Fruit fly (Drosophila melanogaster) whole organism, pupa: ENCODE results near the gene Cyp4ac3.

Source experiments
- CG10348 ChIP-seq: fragments of 200-800 bp; sonication (Bioruptor generic); IDR thresholded peaks from 2 replicates; pipeline ENCODE4 v1.3.6; 2022; ENCODE audit warnings: missing biosample characterization, missing genetic modification characterization
- CG12605 ChIP-seq: fragments of 200-800 bp; sonication (Bioruptor generic); IDR thresholded peaks from 2 replicates; pipeline ENCODE4 v1.3.6; 2022; ENCODE audit warnings: missing biosample characterization, missing genetic modification characterization
- CG13204 ChIP-seq: fragments of 200-800 bp; sonication (Bioruptor generic); optimal IDR thresholded peaks from 2 replicates; lab custom pipeline; 2018; ENCODE audit warnings: missing biosample characterization, mild to moderate bottlenecking, missing genetic modification characterization, moderate library complexity
- CG14655 ChIP-seq: fragments of 200-800 bp; sonication (Bioruptor generic); optimal IDR thresholded peaks from 3 replicates; lab custom pipeline; 2017; ENCODE audit warnings: mild to moderate bottlenecking, missing biosample characterization, missing genetic modification reagents, missing genetic modification characterization
- CG15710 ChIP-seq: fragments of 200-800 bp; sonication (Bioruptor generic); optimal IDR thresholded peaks from 2 replicates; lab custom pipeline; 2018; ENCODE audit warnings: missing biosample characterization, mild to moderate bottlenecking, missing genetic modification characterization, moderate library complexity
- CG17806 ChIP-seq: fragments of 200-800 bp; sonication (Bioruptor generic); optimal IDR thresholded peaks from 2 replicates; lab custom pipeline; 2018; ENCODE audit warnings: missing biosample characterization, mild to moderate bottlenecking, missing genetic modification characterization, moderate library complexity
- CG32121 ChIP-seq: fragments of 200-800 bp; sonication (Bioruptor generic); IDR thresholded peaks from 2 replicates; pipeline ENCODE4 v1.3.6; 2022; ENCODE audit warnings: missing biosample characterization, missing genetic modification characterization
- CG34367 ChIP-seq: fragments of 200-800 bp; sonication (Bioruptor generic); optimal IDR thresholded peaks from 2 replicates; lab custom pipeline; 2018; ENCODE audit warnings: missing biosample characterization, mild to moderate bottlenecking, missing genetic modification characterization
- CG4496 ChIP-seq: fragments of 200-800 bp; sonication (Bioruptor generic); IDR thresholded peaks from 3 replicates; pipeline ENCODE4 v1.3.6; 2022; ENCODE audit warnings: missing biosample characterization, missing genetic modification characterization
- CG8159 ChIP-seq: fragments of 200-800 bp; sonication (Bioruptor generic); optimal IDR thresholded peaks from 3 replicates; lab custom pipeline; 2018; ENCODE audit warnings: missing biosample characterization, mild to moderate bottlenecking, missing genetic modification characterization, moderate library complexity
- CG8301 ChIP-seq: fragments of 200-800 bp; sonication (Bioruptor generic); optimal IDR thresholded peaks from 2 replicates; lab custom pipeline; 2018; ENCODE audit warnings: missing biosample characterization, mild to moderate bottlenecking, missing genetic modification characterization
- CG9948 ChIP-seq: fragments of 200-800 bp; sonication (Bioruptor generic); optimal IDR thresholded peaks from 2 replicates; lab custom pipeline; 2018; ENCODE audit warnings: missing biosample characterization, mild to moderate bottlenecking, missing genetic modification characterization, moderate library complexity
- D1 ChIP-seq: fragments of 200-800 bp; sonication (Bioruptor generic); optimal IDR thresholded peaks from 2 replicates; lab custom pipeline; 2018; ENCODE audit warnings: missing biosample characterization, mild to moderate bottlenecking, missing genetic modification characterization, moderate library complexity
- EcR ChIP-seq: fragments of 200-800 bp; sonication (Bioruptor generic); optimal IDR thresholded peaks from 3 replicates; lab custom pipeline; 2019; ENCODE audit warnings: missing biosample characterization, missing genetic modification characterization, mild to moderate bottlenecking, moderate library complexity, missing genetic modification reagents
- Ets98B ChIP-seq: fragments of 200-800 bp; sonication (Bioruptor generic); IDR thresholded peaks from 2 replicates; pipeline ENCODE4 v1.3.6; 2022; ENCODE audit warnings: missing biosample characterization, missing genetic modification characterization
- Pif1A ChIP-seq: fragments of 200-800 bp; sonication (Bioruptor generic); optimal IDR thresholded peaks from 3 replicates; lab custom pipeline; 2016; ENCODE audit warnings: missing biosample characterization, missing genetic modification characterization
- Pif1B ChIP-seq: fragments of 200-800 bp; sonication (Bioruptor generic); optimal IDR thresholded peaks from 3 replicates; lab custom pipeline; 2016; ENCODE audit warnings: missing biosample characterization, missing genetic modification characterization
- Snoo ChIP-seq: fragments of 200-800 bp; sonication (Bioruptor generic); optimal IDR thresholded peaks from 3 replicates; lab custom pipeline; 2017; ENCODE audit warnings: missing biosample characterization, mild to moderate bottlenecking, missing genetic modification characterization, inconsistent platforms
- fd96Ca ChIP-seq: fragments of 200-800 bp; sonication (Bioruptor generic); IDR thresholded peaks from 3 replicates; pipeline ENCODE4 v1.3.6; 2022; ENCODE audit warnings: missing biosample characterization, missing genetic modification characterization
- gl ChIP-seq: fragments of 200-800 bp; sonication (Bioruptor generic); optimal IDR thresholded peaks from 2 replicates; lab custom pipeline; 2018; ENCODE audit warnings: missing biosample characterization, mild to moderate bottlenecking, missing genetic modification characterization
- rn ChIP-seq: fragments of 200-800 bp; sonication (Bioruptor generic); IDR thresholded peaks from 2 replicates; pipeline ENCODE4 v1.3.6; 2022; ENCODE audit warnings: missing biosample characterization, missing genetic modification characterization

Gene Cyp4ac3

dm6 chr2L:5247812-5248211 is 20.5 kb upstream of the Cyp4ac3 start:
- no peak for TF ChIP-seq CG8159
- TF ChIP-seq Snoo (tag; lab: Kevin White, UChicago) = no peak
- TF ChIP-seq CG10348 (GFP tag; lab: Robert Waterston, UW) = no peak
- TF ChIP-seq CG8301 (tag; lab: Kevin White, UChicago) = no peak
- TF ChIP-seq Pif1B (GFP tag; lab: Kevin White, UChicago) = no peak
- TF ChIP-seq D1 = no peak
- TF ChIP-seq fd96Ca (GFP tag; lab: Robert Waterston, UW) = no peak
- TF ChIP-seq CG9948 (tag; lab: Kevin White, UChicago) = no peak
- no peak for TF ChIP-seq CG14655 (GFP tag; lab: Kevin White, UChicago)
- TF ChIP-seq CG15710 (tag; lab: Kevin White, UChicago) = no peak
- TF ChIP-seq Pif1A (GFP tag; lab: Kevin White, UChicago) = no peak
- TF ChIP-seq CG12605 = no peak
- TF ChIP-seq CG34367 = no peak
- TF ChIP-seq gl (tag; lab: Kevin White, UChicago) = no peak

dm6 chr2L:5248582-5248981 is 19.7 kb upstream of the Cyp4ac3 start:
- TF ChIP-seq CG8159 (no peak), EcR (GFP tag; lab: Kevin White, UChicago) (no peak), CG15710 (tag; lab: Kevin White, UChicago) (no peak), gl (tag; lab: Kevin White, UChicago) (no peak), D1 (no peak), CG10348 (GFP tag; lab: Robert Waterston, UW) (no peak), CG32121 (GFP tag; lab: Robert Waterston, UW) (no peak), CG4496 (no peak), Pif1A (GFP tag; lab: Kevin White, UChicago) (no peak), Snoo (tag; lab: Kevin White, UChicago) (no peak), CG9948 (tag; lab: Kevin White, UChicago) (no peak), CG13204 (GFP tag; lab: Kevin White, UChicago) (no peak), CG17806 (tag; lab: Kevin White, UChicago) (no peak), CG14655 (GFP tag; lab: Kevin White, UChicago) (no peak), rn (GFP tag; lab: Robert Waterston, UW) (no peak), Ets98B (GFP tag; lab: Robert Waterston, UW) (no peak), CG34367 (no peak)

- TF ChIP-seq D1 (no peak), Ets98B (GFP tag; lab: Robert Waterston, UW) (peak; percentile 47; the same call in 1 of the 2 replicates), CG10348 (GFP tag; lab: Robert Waterston, UW) (no peak), CG4496 (peak; percentile 79), CG13204 (GFP tag; lab: Kevin White, UChicago) (peak; percentile 37), CG15710 (tag; lab: Kevin White, UChicago) (peak; percentile 56), Snoo (tag; lab: Kevin White, UChicago) (peak; percentile 59), CG8159 (peak; percentile 51), gl (tag; lab: Kevin White, UChicago) (peak; percentile 20), Pif1B (GFP tag; lab: Kevin White, UChicago) (peak; percentile 40), CG34367 (peak; percentile 10), fd96Ca (GFP tag; lab: Robert Waterston, UW) (peak; percentile 67; the same call in 1 of the 3 replicates), CG14655 (GFP tag; lab: Kevin White, UChicago) (peak; percentile 61), CG17806 (tag; lab: Kevin White, UChicago) (peak; percentile 46), CG8301 (tag; lab: Kevin White, UChicago) (peak; percentile 48), CG9948 (tag; lab: Kevin White, UChicago) (peak; percentile 16), CG32121 (GFP tag; lab: Robert Waterston, UW) (no peak), rn (GFP tag; lab: Robert Waterston, UW) (0 out of 2 replicates have a peak, but pooled peaks have one; percentile 16), Pif1A (GFP tag; lab: Kevin White, UChicago) (peak; percentile 68), EcR (GFP tag; lab: Kevin White, UChicago) (peak; percentile 52), CG12605 (no peak)
Observed at dm6 chr2L:5249766-5250165, 18.5 kb upstream of the Cyp4ac3 start.

dm6 chr2L:5251150-5251549 is 17.1 kb upstream of the Cyp4ac3 start:
- peak; percentile 7 for TF ChIP-seq Pif1B (GFP tag; lab: Kevin White, UChicago)
- TF ChIP-seq CG32121 (GFP tag; lab: Robert Waterston, UW) = no peak
- no peak for TF ChIP-seq CG34367
- no peak for TF ChIP-seq CG15710 (tag; lab: Kevin White, UChicago)
- no peak for TF ChIP-seq CG10348 (GFP tag; lab: Robert Waterston, UW)
- no peak for TF ChIP-seq CG17806 (tag; lab: Kevin White, UChicago)
- no peak for TF ChIP-seq Pif1A (GFP tag; lab: Kevin White, UChicago)

- TF ChIP-seq CG17806 (tag; lab: Kevin White, UChicago) (peak; percentile 21), Ets98B (GFP tag; lab: Robert Waterston, UW) (no peak), CG9948 (tag; lab: Kevin White, UChicago) (peak; percentile 16), CG12605 (no peak), CG8159 (peak; percentile 23), CG13204 (GFP tag; lab: Kevin White, UChicago) (no peak)
Observed at dm6 chr2L:5251725-5252124, 16.6 kb upstream of the Cyp4ac3 start.

dm6 chr2L:5252399-5253030 is 15.8 kb upstream of the Cyp4ac3 start:
- TF ChIP-seq Pif1A (GFP tag; lab: Kevin White, UChicago) (peak; percentile 58), Pif1B (GFP tag; lab: Kevin White, UChicago) (peak; percentile 57), CG8301 (tag; lab: Kevin White, UChicago) (peak; percentile 33), CG12605 (no peak), CG8159 (peak; percentile 71), CG10348 (GFP tag; lab: Robert Waterston, UW) (no peak), CG13204 (GFP tag; lab: Kevin White, UChicago) (peak; percentile 51), EcR (GFP tag; lab: Kevin White, UChicago) (peak; percentile 7), CG32121 (GFP tag; lab: Robert Waterston, UW) (no peak), CG14655 (GFP tag; lab: Kevin White, UChicago) (peak; percentile 62), CG17806 (tag; lab: Kevin White, UChicago) (peak; percentile 70), CG9948 (tag; lab: Kevin White, UChicago) (peak; percentile 69), fd96Ca (GFP tag; lab: Robert Waterston, UW) (0 out of 3 replicates have a peak, but pooled peaks have one; percentile 5), D1 (no peak), rn (GFP tag; lab: Robert Waterston, UW) (no peak), Snoo (tag; lab: Kevin White, UChicago) (peak; percentile 53), CG34367 (peak; percentile 59), gl (tag; lab: Kevin White, UChicago) (no peak), CG15710 (tag; lab: Kevin White, UChicago) (peak; percentile 70), CG4496 (no peak; the same call in 2 of the 3 replicates), Ets98B (GFP tag; lab: Robert Waterston, UW) (no peak)
